Worm (Caenorhabditis elegans) whole organism, late embryonic: ENCODE results near the gene C46F11.4.

Experiments
- C08G9.2 ChIP-seq: sonication (generic microtip); optimal IDR thresholded peaks from 2 replicates; lab custom pipeline; 2016; ENCODE audit warnings: mild to moderate bottlenecking, missing genetic modification characterization, moderate library complexity, missing compliant biosample characterization
- Y22D7AL.16 ChIP-seq: sonication (generic microtip); optimal IDR thresholded peaks from 2 replicates; lab custom pipeline; 2016; ENCODE audit warnings: missing genetic modification characterization, missing compliant biosample characterization
- ahr-1 ChIP-seq: sonication (generic microtip); optimal IDR thresholded peaks from 2 replicates; lab custom pipeline; 2016; ENCODE audit warnings: missing genetic modification characterization, missing compliant biosample characterization
- ama-1 ChIP-seq: fragments of 150-350 bp; optimal IDR thresholded peaks from 2 replicates; lab custom pipeline; 2014
- ceh-18 ChIP-seq: sonication (generic microtip); optimal IDR thresholded peaks from 2 replicates; lab custom pipeline; 2016; ENCODE audit warnings: missing genetic modification characterization, missing compliant biosample characterization
- ceh-2 ChIP-seq: sonication (generic microtip); optimal IDR thresholded peaks from 2 replicates; lab custom pipeline; 2016; ENCODE audit warnings: missing genotype, missing genetic modification characterization, missing compliant biosample characterization
- ceh-24 ChIP-seq: sonication (generic microtip); optimal IDR thresholded peaks from 2 replicates; lab custom pipeline; 2016; ENCODE audit warnings: mild to moderate bottlenecking, missing genetic modification characterization, missing compliant biosample characterization
- ceh-31 ChIP-seq: sonication (generic microtip); optimal IDR thresholded peaks from 2 replicates; lab custom pipeline; 2016; ENCODE audit warnings: missing genetic modification characterization, missing compliant biosample characterization
- che-1 ChIP-seq: sonication (generic microtip); optimal IDR thresholded peaks from 2 replicates; lab custom pipeline; 2016; ENCODE audit warnings: mild to moderate bottlenecking, missing genetic modification characterization, missing compliant biosample characterization
- ets-4 ChIP-seq: sonication (generic microtip); optimal IDR thresholded peaks from 2 replicates; lab custom pipeline; 2016; ENCODE audit warnings: missing genetic modification characterization, missing compliant biosample characterization
- fax-1 ChIP-seq: sonication (generic microtip); optimal IDR thresholded peaks from 2 replicates; lab custom pipeline; 2016; ENCODE audit warnings: missing genotype, missing genetic modification characterization, missing compliant biosample characterization
- fkh-10 ChIP-seq: fragments of 150-350 bp; optimal IDR thresholded peaks from 2 replicates; lab custom pipeline; 2014; ENCODE audit warnings: missing biosample characterization, missing genetic modification reagents, missing genetic modification characterization
- gmeb-2 ChIP-seq: sonication (generic microtip); optimal IDR thresholded peaks from 2 replicates; lab custom pipeline; 2016; ENCODE audit warnings: missing genetic modification characterization, inconsistent platforms, missing compliant biosample characterization
- hlh-13 ChIP-seq: fragments of 200-800 bp; sonication (Bioruptor generic); optimal IDR thresholded peaks from 2 replicates; lab custom pipeline; 2018; ENCODE audit warnings: mild to moderate bottlenecking, missing genetic modification characterization, missing compliant biosample characterization
- hlh-30 ChIP-seq: sonication (generic microtip); optimal IDR thresholded peaks from 2 replicates; lab custom pipeline; 2017; ENCODE audit warnings: antibody characterized with exemption, missing genetic modification characterization, missing compliant biosample characterization; ENCODE audit not compliant: insufficient read depth
- lim-6 ChIP-seq: sonication (generic microtip); optimal IDR thresholded peaks from 2 replicates; lab custom pipeline; 2016; ENCODE audit warnings: missing genetic modification characterization, missing compliant biosample characterization
- madf-2 ChIP-seq: sonication (generic microtip); optimal IDR thresholded peaks from 2 replicates; lab custom pipeline; 2017; ENCODE audit warnings: missing genetic modification characterization, missing compliant biosample characterization
- mec-3 ChIP-seq: sonication (generic microtip); optimal IDR thresholded peaks from 2 replicates; lab custom pipeline; 2016; ENCODE audit warnings: borderline replicate concordance, missing genetic modification characterization, missing compliant biosample characterization
- nfya-1 ChIP-seq: sonication (generic microtip); optimal IDR thresholded peaks from 2 replicates; lab custom pipeline; 2017; ENCODE audit warnings: missing genetic modification characterization, mild to moderate bottlenecking, missing compliant biosample characterization, antibody characterized with exemption, moderate library complexity
- odd-2 ChIP-seq: sonication (generic microtip); optimal IDR thresholded peaks from 2 replicates; lab custom pipeline; 2017; ENCODE audit warnings: antibody characterized with exemption, mild to moderate bottlenecking, missing genetic modification characterization, missing compliant biosample characterization
- pha-2 ChIP-seq: sonication (generic microtip); optimal IDR thresholded peaks from 2 replicates; lab custom pipeline; 2017; ENCODE audit warnings: mild to moderate bottlenecking, missing genetic modification characterization, missing compliant biosample characterization
- sox-2 ChIP-seq: fragments of 200-800 bp; sonication (Bioruptor generic); IDR thresholded peaks from 2 replicates; pipeline ENCODE4 v1.3.6; 2022; ENCODE audit warnings: missing genetic modification reagents, missing genetic modification characterization, missing compliant biosample characterization
- syd-9 ChIP-seq: sonication (generic microtip); optimal IDR thresholded peaks from 2 replicates; lab custom pipeline; 2016; ENCODE audit warnings: mild to moderate bottlenecking, missing genetic modification characterization, moderate library complexity, missing compliant biosample characterization
- tbx-2 ChIP-seq: sonication (generic microtip); optimal IDR thresholded peaks from 2 replicates; lab custom pipeline; 2016; ENCODE audit warnings: missing genetic modification characterization, missing compliant biosample characterization
- tbx-7 ChIP-seq: sonication (generic microtip); optimal IDR thresholded peaks from 2 replicates; lab custom pipeline; 2016; ENCODE audit warnings: missing genotype, missing genetic modification characterization, missing compliant biosample characterization
- ttx-3 ChIP-seq: sonication (generic microtip); optimal IDR thresholded peaks from 2 replicates; lab custom pipeline; 2016; ENCODE audit warnings: missing genetic modification reagents, missing genetic modification characterization, missing compliant biosample characterization
- ztf-16 ChIP-seq: sonication (generic microtip); optimal IDR thresholded peaks from 2 replicates; lab custom pipeline; 2017; ENCODE audit warnings: missing genetic modification characterization, missing compliant biosample characterization

Gene C46F11.4

DNA sequence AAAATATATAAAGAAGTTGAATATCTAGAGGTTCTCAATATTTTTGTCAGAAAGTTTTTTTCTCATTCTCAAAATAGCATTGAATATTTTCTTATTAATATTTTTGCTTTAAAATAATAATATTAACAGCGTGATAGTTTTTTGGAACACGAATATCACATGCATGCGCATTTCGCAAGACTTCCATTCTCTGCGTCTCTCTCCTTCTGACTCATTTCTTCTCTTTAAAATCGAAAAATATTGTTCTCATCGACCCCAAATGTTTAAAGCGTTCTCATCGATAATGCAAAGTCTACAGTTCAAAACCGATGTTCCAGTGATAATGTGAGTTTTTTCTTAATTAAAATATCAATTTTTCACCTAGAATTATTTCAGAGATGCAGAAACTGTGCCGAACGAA, 39.3 kb upstream of the C46F11.4 start, which contains the start of gene C14B1.3:
Gene C14B1.3, plus strand, starts transcription at position 168 of the 400 bp plus-strand sequence.
- no peak for TF ChIP-seq syd-9 (tag; lab: Kevin White, UChicago)
- TF ChIP-seq hlh-30 (tag; lab: Kevin White, UChicago) = peak; percentile 45

DNA sequence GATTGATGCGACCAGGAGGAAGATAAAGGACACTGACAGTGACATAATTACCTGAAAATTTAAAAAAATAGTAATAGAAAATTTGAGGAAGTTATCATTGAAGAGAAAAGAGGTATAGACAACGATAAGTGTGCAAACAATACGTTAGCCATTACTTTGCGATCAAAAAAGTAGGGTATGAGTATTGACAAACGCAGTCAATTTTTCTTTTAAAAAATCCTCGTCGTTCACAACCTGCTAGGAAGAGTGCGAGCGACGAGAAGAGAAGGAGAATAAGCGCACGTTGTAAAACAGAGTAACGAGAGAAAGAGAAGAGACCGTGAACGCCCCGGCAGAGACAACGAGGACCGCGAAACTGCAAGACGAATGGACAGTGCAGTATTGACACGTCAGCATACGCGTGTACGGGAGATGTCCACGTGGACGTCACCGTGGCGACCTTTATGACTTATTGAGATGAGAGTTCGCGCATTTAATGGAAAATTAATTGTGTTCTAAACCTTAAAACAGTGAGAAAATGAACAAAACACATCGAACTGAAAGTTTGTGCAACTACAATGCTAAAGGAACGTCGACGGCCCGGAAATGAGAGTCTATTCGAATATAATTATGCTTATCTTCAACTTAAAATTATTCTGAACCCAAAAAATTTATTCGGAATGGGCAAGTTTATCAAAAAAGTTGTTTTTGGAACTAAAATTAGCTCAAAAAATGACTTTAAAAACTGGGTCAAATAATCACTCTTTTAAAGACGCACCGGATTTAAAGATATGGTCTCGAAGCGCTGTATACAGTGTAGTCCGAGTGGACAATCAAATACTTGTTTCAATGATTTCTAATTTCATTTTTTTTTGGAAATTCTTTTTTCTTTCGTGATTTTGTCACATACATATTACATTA, 37.6 kb upstream of the C46F11.4 start, which contains the start of the genes pdi-1 and C14B1.2:
Gene pdi-1, minus strand, starts transcription at position 51 of the 900 bp plus-strand sequence.
Gene C14B1.2, plus strand, starts transcription at position 850 of the 900 bp plus-strand sequence.
- TF ChIP-seq sox-2 (GFP tag; lab: Robert Waterston, UW) = no peak
- TF ChIP-seq tbx-7 (tag; lab: Kevin White, UChicago) = no peak
- TF ChIP-seq pha-2 (tag; lab: Kevin White, UChicago) = no peak
- no peak for TF ChIP-seq ama-1
- TF ChIP-seq madf-2 (tag; lab: Kevin White, UChicago) = no peak
- no peak for TF ChIP-seq lim-6 (tag; lab: Kevin White, UChicago)
- TF ChIP-seq ahr-1 (tag; lab: Kevin White, UChicago) = no peak
- TF ChIP-seq ceh-31 = peak; percentile 47
- TF ChIP-seq tbx-2 (tag; lab: Kevin White, UChicago) = peak; percentile 34
- no peak for TF ChIP-seq syd-9 (tag; lab: Kevin White, UChicago)
- peak; percentile 56 for TF ChIP-seq nfya-1 (tag; lab: Kevin White, UChicago)

- TF ChIP-seq ceh-24 (tag; lab: Kevin White, UChicago) (no peak), odd-2 (tag; lab: Kevin White, UChicago) (no peak), ttx-3 (tag; lab: Kevin White, UChicago) (no peak), gmeb-2 (no peak), ztf-16 (tag; lab: Kevin White, UChicago) (no peak)
Observed at ce11 chrIII:3699275-3699674, 35.2 kb upstream of the C46F11.4 start, which contains the start of gene cyn-9. TSS of gene cyn-9 (minus strand) at chrIII:3699640.

DNA sequence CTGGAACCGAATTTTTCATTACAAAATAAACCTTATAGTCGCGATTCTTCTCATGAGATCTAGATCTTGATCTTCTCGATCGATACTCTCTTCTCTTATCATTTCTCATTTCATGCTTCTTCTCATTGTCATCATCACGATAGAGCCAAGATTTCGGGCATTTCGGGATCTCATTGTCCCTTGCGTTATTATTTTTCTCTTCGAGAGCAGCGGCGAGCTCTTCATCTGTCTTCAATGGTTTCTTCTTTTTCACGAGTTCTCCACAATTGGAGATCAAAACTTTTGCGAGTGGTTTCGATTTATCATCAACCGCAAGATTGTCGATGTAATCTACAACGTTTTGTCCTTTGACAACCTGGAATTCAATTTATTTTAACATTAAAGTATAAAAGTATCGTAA, 34.3 kb upstream of the C46F11.4 start:
- no peak for TF ChIP-seq fax-1 (tag; lab: Kevin White, UChicago)
- no peak for TF ChIP-seq ztf-16 (tag; lab: Kevin White, UChicago)
- TF ChIP-seq hlh-13 (GFP tag; lab: Kevin White, UChicago) = no peak
- TF ChIP-seq che-1 (tag; lab: Kevin White, UChicago) = no peak

DNA sequence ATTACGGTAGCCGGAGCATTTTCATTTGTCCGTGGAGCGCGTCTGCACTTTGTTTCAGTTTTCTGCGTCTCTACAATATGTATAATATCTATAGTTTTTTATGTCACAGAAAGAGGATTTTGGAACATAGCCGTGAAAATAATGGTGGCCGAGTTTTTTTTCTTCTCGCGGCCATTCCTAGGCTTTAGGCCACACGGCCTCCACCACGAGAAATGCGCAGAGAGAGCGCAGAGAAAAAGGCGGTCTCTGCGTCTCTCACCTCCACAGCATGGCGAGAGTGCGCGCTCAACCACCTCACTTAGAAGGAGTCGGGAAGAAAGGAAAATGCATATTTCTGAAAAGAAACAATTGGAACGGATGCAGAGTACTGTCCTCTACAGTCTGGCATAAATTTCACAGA, 31.3 kb upstream of the C46F11.4 start:
- TF ChIP-seq ceh-31 (peak; percentile 44), C08G9.2 (peak; percentile 21), sox-2 (GFP tag; lab: Robert Waterston, UW) (0 out of 2 replicates have a peak, but pooled peaks have one; percentile 19), ceh-2 (tag; lab: Kevin White, UChicago) (peak; percentile 22), ets-4 (tag; lab: Kevin White, UChicago) (peak; percentile 5)

ce11 chrIII:3694572-3694971, 30.5 kb upstream of the C46F11.4 start, which contains the start of gene npr-15:
TSS of gene npr-15 (minus strand) at chrIII:3694672.
- TF ChIP-seq lim-6 (tag; lab: Kevin White, UChicago) (no peak), ceh-2 (tag; lab: Kevin White, UChicago) (no peak), Y22D7AL.16 (no peak), ets-4 (tag; lab: Kevin White, UChicago) (no peak), C08G9.2 (no peak), fkh-10 (GFP tag; lab: Kevin White, UChicago) (no peak), ahr-1 (tag; lab: Kevin White, UChicago) (no peak), ztf-16 (tag; lab: Kevin White, UChicago) (no peak), mec-3 (tag; lab: Kevin White, UChicago) (no peak), ceh-18 (tag; lab: Kevin White, UChicago) (no peak)
